Worm (Caenorhabditis elegans) whole organism, early embryonic: ENCODE measurements around the gene fbxa-105.

ENCODE experiments used
- B0310.2 ChIP-seq: sonication (generic microtip); optimal IDR thresholded peaks from 2 replicates; lab custom pipeline; 2016; ENCODE audit warnings: mild to moderate bottlenecking, missing genetic modification characterization, missing compliant biosample characterization
- F13C5.2 ChIP-seq: sonication (generic microtip); optimal IDR thresholded peaks from 2 replicates; lab custom pipeline; 2017; ENCODE audit warnings: mild to moderate bottlenecking, missing genetic modification characterization, inconsistent platforms, missing compliant biosample characterization
- ama-1 ChIP-seq: fragments of 150-350 bp; optimal IDR thresholded peaks from 2 replicates; lab custom pipeline; 2014
- ceh-13 ChIP-seq: fragments of 200-800 bp; sonication (Bioruptor generic); optimal IDR thresholded peaks from 2 replicates; lab custom pipeline; 2018; ENCODE audit warnings: mild to moderate bottlenecking, missing genetic modification characterization, missing compliant biosample characterization
- ceh-36 ChIP-seq: sonication (generic microtip); optimal IDR thresholded peaks from 2 replicates; lab custom pipeline; 2016; ENCODE audit warnings: missing genetic modification characterization, inconsistent platforms, missing compliant biosample characterization
- ets-7 ChIP-seq: sonication (generic microtip); optimal IDR thresholded peaks from 2 replicates; lab custom pipeline; 2016; ENCODE audit warnings: missing genotype, missing genetic modification characterization, missing compliant biosample characterization
- flt-1 ChIP-seq: fragments of 200-800 bp; sonication (Bioruptor generic); IDR thresholded peaks from 2 replicates; pipeline ENCODE4 v1.3.6; 2022; ENCODE audit warnings: missing genetic modification characterization, missing compliant biosample characterization
- scrt-1 ChIP-seq: fragments of 200-800 bp; sonication (Bioruptor generic); IDR thresholded peaks from 2 replicates; pipeline ENCODE4 v1.3.6; 2022; ENCODE audit warnings: missing genetic modification characterization, missing compliant biosample characterization
- tbx-37 ChIP-seq: fragments of 200-800 bp; sonication (Bioruptor generic); conservative IDR thresholded peaks from 2 replicates; pipeline ENCODE4 v1.3.6; 2022; ENCODE audit warnings: missing genetic modification reagents, missing genetic modification characterization, missing compliant biosample characterization

ce11 chrV:7361673-7362072 lies 30.2 kb downstream of the fbxa-105 start, which contains the start of gene cyp-35A1:
- TF ChIP-seq scrt-1 (GFP tag; lab: Robert Waterston, UW) = no peak
- no peak for TF ChIP-seq ets-7
- no peak for TF ChIP-seq ama-1 (lab: Kevin White, UChicago)
- no peak for TF ChIP-seq flt-1 (GFP tag; lab: Robert Waterston, UW)
- TF ChIP-seq ceh-13 (GFP tag; lab: Kevin White, UChicago) = no peak
- no peak for TF ChIP-seq ceh-36 (tag; lab: Kevin White, UChicago)
- no peak for TF ChIP-seq tbx-37
- TF ChIP-seq F13C5.2 = no peak
- TF ChIP-seq B0310.2 (tag; lab: Kevin White, UChicago) = no peak
